Fruit fly (Drosophila melanogaster): ENCODE measurements around the gene CG14015.

DNA sequence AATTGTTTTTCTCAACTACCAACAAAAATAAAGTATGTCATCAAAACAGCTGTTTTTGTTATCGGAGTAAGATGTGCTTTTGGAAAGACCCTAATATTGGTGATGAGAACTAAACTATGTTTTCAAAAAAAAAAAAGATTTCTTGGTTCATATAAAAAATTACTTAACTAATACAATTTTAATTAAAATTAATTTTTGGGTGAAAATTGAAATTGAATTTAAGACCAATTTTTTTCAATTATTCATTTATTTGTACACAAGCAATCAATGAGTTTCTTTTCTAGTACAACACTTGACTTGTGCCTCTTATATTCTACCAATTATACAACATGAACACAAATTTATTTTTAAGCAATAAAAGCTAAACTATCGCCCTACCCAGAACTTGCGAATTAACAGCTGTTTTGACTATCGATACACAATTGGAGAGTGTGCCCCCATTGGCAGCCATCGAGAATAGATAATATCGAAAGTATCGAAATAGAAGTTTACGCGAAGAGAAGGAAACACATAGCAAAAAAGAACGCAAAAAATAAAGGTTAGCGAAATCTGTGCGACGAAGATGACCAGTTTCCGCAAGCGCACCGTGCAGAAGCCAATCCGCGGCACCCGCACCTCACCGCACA lies 15.0 kb downstream of the CG14015 start, which contains the start of the genes Vps52 and Elp4:
- TF ChIP-seq CTCF (optimal IDR thresholded peaks at IDR 0.05) (no peak), CG8478 (optimal IDR thresholded peaks at IDR 0.05) (no peak)
